Worm (Caenorhabditis elegans) whole organism, L3 larva: ENCODE results near the gene F54F12.1.

Source experiments
- ceh-16 ChIP-seq: sonication (generic microtip); optimal IDR thresholded peaks from 2 replicates; lab custom pipeline; 2017; ENCODE audit warnings: missing biosample characterization, missing genetic modification characterization
- egl-27 ChIP-seq: sonication (generic microtip); optimal IDR thresholded peaks from 4 replicates; lab custom pipeline; 2017; ENCODE audit warnings: missing biosample characterization, missing genetic modification reagents, missing genetic modification characterization
- elt-1 ChIP-seq: fragments of 150-350 bp; optimal IDR thresholded peaks from 2 replicates; lab custom pipeline; 2014; ENCODE audit warnings: missing biosample characterization, missing genetic modification characterization
- elt-3 ChIP-seq, 3 experiments: fragments of 150-350 bp in 1 of 3; sonication (generic microtip) in 2 of 3; optimal IDR thresholded peaks; 2 replicates in 2 of 3; 4 replicates in 1 of 3; lab custom pipeline; 2014 to 2017; ENCODE audit warnings: missing biosample characterization in 3 of 3, missing genetic modification characterization in 3 of 3
- jun-1 ChIP-seq: fragments of 150-350 bp; optimal IDR thresholded peaks from 2 replicates; lab custom pipeline; 2014; ENCODE audit warnings: missing biosample characterization, missing genetic modification reagents, missing genetic modification characterization
- nhr-11 ChIP-seq: fragments of 150-350 bp; optimal IDR thresholded peaks from 2 replicates; lab custom pipeline; 2014; ENCODE audit warnings: missing biosample characterization, missing genetic modification characterization
- pha-4 ChIP-seq: fragments of 150-350 bp; optimal IDR thresholded peaks from 2 replicates; lab custom pipeline; 2014; ENCODE audit warnings: missing biosample characterization, missing genetic modification reagents, missing genetic modification characterization
- sea-2 ChIP-seq: fragments of 150-350 bp; sonication (generic microtip); optimal IDR thresholded peaks from 4 replicates; lab custom pipeline; 2014; ENCODE audit warnings: missing biosample characterization, missing genetic modification reagents, missing genetic modification characterization
- snpc-4 ChIP-seq: fragments of 150-350 bp; optimal IDR thresholded peaks from 2 replicates; lab custom pipeline; 2014; ENCODE audit warnings: missing biosample characterization, missing genetic modification characterization
- unc-39 ChIP-seq: sonication (generic microtip); optimal IDR thresholded peaks from 4 replicates; lab custom pipeline; 2017; ENCODE audit warnings: missing biosample characterization, missing genetic modification characterization

DNA sequence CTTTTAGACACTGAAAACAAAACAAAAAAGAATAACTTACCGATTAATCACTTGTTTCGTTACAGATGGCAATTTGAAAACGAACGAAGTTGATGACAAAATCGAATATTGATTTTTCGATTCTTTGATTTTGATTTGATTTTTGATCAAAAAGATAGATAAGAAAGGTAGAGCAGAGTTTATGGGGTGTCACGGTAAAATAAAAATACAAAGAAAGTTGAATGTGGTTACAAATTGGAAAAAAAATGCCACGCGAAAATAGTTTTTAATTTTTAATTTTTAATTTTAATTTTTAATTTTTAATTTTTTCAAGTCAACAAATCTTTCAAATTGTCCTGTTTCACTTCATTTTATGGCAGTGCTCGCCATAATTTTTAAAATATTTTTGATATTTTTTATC is at the start of gene F54F12.1:
- no peak for TF ChIP-seq ceh-16
- no peak for TF ChIP-seq egl-27 (tag; lab: Kevin White, UChicago)
- TF ChIP-seq unc-39 (tag; lab: Kevin White, UChicago) = no peak
- TF ChIP-seq pha-4 = no peak
- TF ChIP-seq nhr-11 (tag; lab: Kevin White, UChicago) = no peak
- TF ChIP-seq elt-3 (tag; optimal IDR thresholded peaks at IDR 0.05; lab: Kevin White, UChicago) = no peak
- no peak for TF ChIP-seq sea-2 (GFP tag; lab: Kevin White, UChicago)
- no peak for TF ChIP-seq jun-1
- no peak for TF ChIP-seq snpc-4
- TF ChIP-seq elt-1 (tag; lab: Kevin White, UChicago) = no peak
